Worm (Caenorhabditis elegans) whole organism, late embryonic: Measurements from ENCODE around the gene F28B12.6.
A peak's percentile ranks its signal among the peaks of the same experiment; 100 is the strongest.

Experiments
- C08G9.2 ChIP-seq: sonication (generic microtip); optimal IDR thresholded peaks from 2 replicates; lab custom pipeline; 2016; ENCODE audit warnings: mild to moderate bottlenecking, missing genetic modification characterization, moderate library complexity, missing compliant biosample characterization
- F13H6.1 ChIP-seq: sonication (generic microtip); optimal IDR thresholded peaks from 2 replicates; lab custom pipeline; 2016; ENCODE audit warnings: missing genetic modification characterization, missing compliant biosample characterization
- K09A11.1 ChIP-seq: sonication (generic microtip); optimal IDR thresholded peaks from 2 replicates; lab custom pipeline; 2017; ENCODE audit warnings: antibody characterized with exemption, mild to moderate bottlenecking, missing genetic modification characterization, missing compliant biosample characterization; ENCODE audit not compliant: insufficient read depth
- ama-1 ChIP-seq: fragments of 150-350 bp; optimal IDR thresholded peaks from 2 replicates; lab custom pipeline; 2014
- ceh-2 ChIP-seq: sonication (generic microtip); optimal IDR thresholded peaks from 2 replicates; lab custom pipeline; 2016; ENCODE audit warnings: missing genotype, missing genetic modification characterization, missing compliant biosample characterization
- ceh-22 ChIP-seq: sonication (generic microtip); optimal IDR thresholded peaks from 2 replicates; lab custom pipeline; 2017; ENCODE audit warnings: missing biosample characterization, missing genetic modification characterization
- ceh-30 ChIP-seq: fragments of 150-350 bp; optimal IDR thresholded peaks from 2 replicates; lab custom pipeline; 2014; ENCODE audit warnings: missing biosample characterization, missing genetic modification characterization
- ceh-31 ChIP-seq: sonication (generic microtip); optimal IDR thresholded peaks from 2 replicates; lab custom pipeline; 2016; ENCODE audit warnings: missing genetic modification characterization, missing compliant biosample characterization
- ceh-45 ChIP-seq: fragments of 200-800 bp; sonication (Bioruptor generic); IDR thresholded peaks from 2 replicates; pipeline ENCODE4 v1.3.6; 2022; ENCODE audit warnings: missing genetic modification reagents, missing genetic modification characterization, missing compliant biosample characterization
- ceh-48 ChIP-seq: sonication (generic microtip); optimal IDR thresholded peaks from 2 replicates; lab custom pipeline; 2016; ENCODE audit warnings: missing genetic modification characterization, inconsistent platforms, missing compliant biosample characterization
- ceh-6 ChIP-seq: fragments of 200-800 bp; sonication (Bioruptor generic); optimal IDR thresholded peaks from 2 replicates; lab custom pipeline; 2018; ENCODE audit warnings: mild to moderate bottlenecking, missing genetic modification characterization, missing compliant biosample characterization
- ceh-9 ChIP-seq: sonication (generic microtip); optimal IDR thresholded peaks from 2 replicates; lab custom pipeline; 2016; ENCODE audit warnings: mild to moderate bottlenecking, missing genetic modification characterization, inconsistent platforms, missing compliant biosample characterization
- dve-1 ChIP-seq: sonication (generic microtip); optimal IDR thresholded peaks from 2 replicates; lab custom pipeline; 2017; ENCODE audit warnings: antibody characterized with exemption, mild to moderate bottlenecking, missing genetic modification characterization, missing compliant biosample characterization
- eyg-1 ChIP-seq: sonication (generic microtip); optimal IDR thresholded peaks from 2 replicates; lab custom pipeline; 2016; ENCODE audit warnings: missing genotype, missing genetic modification characterization, missing compliant biosample characterization
- fax-1 ChIP-seq: sonication (generic microtip); optimal IDR thresholded peaks from 2 replicates; lab custom pipeline; 2016; ENCODE audit warnings: missing genotype, missing genetic modification characterization, missing compliant biosample characterization
- fkh-10 ChIP-seq: fragments of 150-350 bp; optimal IDR thresholded peaks from 2 replicates; lab custom pipeline; 2014; ENCODE audit warnings: missing biosample characterization, missing genetic modification reagents, missing genetic modification characterization
- fkh-6 ChIP-seq: sonication (generic microtip); optimal IDR thresholded peaks from 2 replicates; lab custom pipeline; 2016; ENCODE audit warnings: missing genetic modification characterization, missing compliant biosample characterization
- hlh-15 ChIP-seq: sonication (generic microtip); optimal IDR thresholded peaks from 2 replicates; lab custom pipeline; 2016; ENCODE audit warnings: missing genetic modification characterization, missing compliant biosample characterization
- hlh-30 ChIP-seq: sonication (generic microtip); optimal IDR thresholded peaks from 2 replicates; lab custom pipeline; 2017; ENCODE audit warnings: antibody characterized with exemption, missing genetic modification characterization, missing compliant biosample characterization; ENCODE audit not compliant: insufficient read depth
- hlh-8 ChIP-seq: sonication (generic microtip); optimal IDR thresholded peaks from 2 replicates; lab custom pipeline; 2016; ENCODE audit warnings: missing genotype, missing genetic modification characterization, missing compliant biosample characterization
- lim-6 ChIP-seq: sonication (generic microtip); optimal IDR thresholded peaks from 2 replicates; lab custom pipeline; 2016; ENCODE audit warnings: missing genetic modification characterization, missing compliant biosample characterization
- npax-4 ChIP-seq: sonication (generic microtip); optimal IDR thresholded peaks from 2 replicates; lab custom pipeline; 2016; ENCODE audit warnings: missing genetic modification characterization, missing compliant biosample characterization
- pat-9 ChIP-seq: fragments of 200-800 bp; sonication (Bioruptor generic); optimal IDR thresholded peaks from 2 replicates; lab custom pipeline; 2018; ENCODE audit warnings: mild to moderate bottlenecking, missing genetic modification characterization, moderate library complexity, missing compliant biosample characterization
- pax-1 ChIP-seq: fragments of 150-350 bp; optimal IDR thresholded peaks from 2 replicates; lab custom pipeline; 2014; ENCODE audit warnings: missing biosample characterization, missing genetic modification characterization
- pqm-1 ChIP-seq: sonication (generic microtip); optimal IDR thresholded peaks from 2 replicates; lab custom pipeline; 2016; ENCODE audit warnings: missing genetic modification characterization, missing compliant biosample characterization
- ref-2 ChIP-seq: sonication (generic microtip); optimal IDR thresholded peaks from 2 replicates; lab custom pipeline; 2016; ENCODE audit warnings: missing genetic modification characterization, missing compliant biosample characterization
- rnt-1 ChIP-seq: sonication (generic microtip); optimal IDR thresholded peaks from 2 replicates; lab custom pipeline; 2016; ENCODE audit warnings: missing genetic modification characterization, missing compliant biosample characterization
- sdc-2 ChIP-seq: sonication (generic microtip); optimal IDR thresholded peaks from 2 replicates; lab custom pipeline; 2016; ENCODE audit warnings: missing genotype, missing genetic modification characterization, missing compliant biosample characterization
- sox-2 ChIP-seq: fragments of 200-800 bp; sonication (Bioruptor generic); IDR thresholded peaks from 2 replicates; pipeline ENCODE4 v1.3.6; 2022; ENCODE audit warnings: missing genetic modification reagents, missing genetic modification characterization, missing compliant biosample characterization
- unc-3 ChIP-seq, 2 experiments: fragments of 200-800 bp in 1 of 2; sonication (Bioruptor generic) in 1 of 2; sonication (generic microtip) in 1 of 2; conservative IDR thresholded peaks in 1 of 2; optimal IDR thresholded peaks in 1 of 2; 2 replicates each; pipeline versions ENCODE4 v1.3.6 to Lab custom; 2016 to 2022; ENCODE audit warnings: missing compliant biosample characterization in 2 of 2, missing genetic modification characterization in 2 of 2, missing genetic modification reagents in 1 of 2
- unc-42 ChIP-seq: sonication (generic microtip); optimal IDR thresholded peaks from 2 replicates; lab custom pipeline; 2016; ENCODE audit warnings: missing genotype, missing genetic modification characterization, missing compliant biosample characterization
- unc-55 ChIP-seq: sonication (generic microtip); optimal IDR thresholded peaks from 2 replicates; lab custom pipeline; 2017; ENCODE audit warnings: missing biosample characterization, missing genetic modification reagents, missing genetic modification characterization
- unc-86 ChIP-seq: sonication (generic microtip); optimal IDR thresholded peaks from 2 replicates; lab custom pipeline; 2016; ENCODE audit warnings: missing genetic modification characterization, missing compliant biosample characterization
- ztf-16 ChIP-seq: sonication (generic microtip); optimal IDR thresholded peaks from 2 replicates; lab custom pipeline; 2017; ENCODE audit warnings: missing genetic modification characterization, missing compliant biosample characterization

Gene F28B12.6

DNA sequence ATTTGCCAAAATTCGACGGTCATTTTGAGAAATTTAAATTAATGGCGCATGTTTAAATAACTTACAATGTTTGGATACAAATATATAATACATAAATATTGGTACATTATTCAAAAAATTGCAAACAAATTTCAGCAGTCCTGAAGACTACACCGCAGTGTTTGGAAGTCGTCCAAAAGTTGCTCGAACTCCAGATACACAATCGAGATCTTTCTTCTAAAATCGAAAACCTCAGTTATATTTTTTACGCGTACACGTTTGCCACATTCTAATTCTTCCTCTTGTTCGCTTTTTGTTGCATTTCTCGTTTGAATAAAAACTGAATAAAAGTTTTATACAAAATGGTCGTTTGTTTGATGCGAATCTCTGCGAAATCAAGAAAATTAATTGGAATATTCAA lies 36.4 kb upstream of the F28B12.6 start, which contains the start of gene tsp-18:
TSS of gene tsp-18 (plus strand) at position 301 of the 400 bp plus-strand sequence.
- no peak for TF ChIP-seq sdc-2 (tag; lab: Kevin White, UChicago)
- TF ChIP-seq ama-1, result no peak
- TF ChIP-seq unc-42, result no peak
- no peak for TF ChIP-seq hlh-30 (tag; lab: Kevin White, UChicago)
- TF ChIP-seq C08G9.2, result no peak
- TF ChIP-seq lim-6 (tag; lab: Kevin White, UChicago), result no peak
- TF ChIP-seq ceh-31 (tag; lab: Kevin White, UChicago), result no peak
- no peak for TF ChIP-seq ceh-6 (GFP tag; lab: Kevin White, UChicago)
- no peak for TF ChIP-seq unc-86 (tag; lab: Kevin White, UChicago)
- no peak for TF ChIP-seq hlh-8 (tag; lab: Kevin White, UChicago)
- TF ChIP-seq ztf-16, result no peak
- TF ChIP-seq npax-4 (tag; lab: Kevin White, UChicago), result no peak
- TF ChIP-seq fkh-6 (tag; lab: Kevin White, UChicago), result no peak
- TF ChIP-seq ref-2 (tag; lab: Kevin White, UChicago), result no peak
- TF ChIP-seq ceh-9 (tag; lab: Kevin White, UChicago), result no peak
- TF ChIP-seq sox-2 (GFP tag; lab: Robert Waterston, UW), result no peak
- TF ChIP-seq ceh-30 (tag; lab: Kevin White, UChicago), result no peak
- no peak for TF ChIP-seq unc-3 (GFP tag; conservative IDR thresholded peaks at IDR 0.05; lab: Robert Waterston, UW)
- TF ChIP-seq unc-3 (tag; optimal IDR thresholded peaks at IDR 0.05; lab: Kevin White, UChicago), result no peak

- TF ChIP-seq rnt-1 (tag; lab: Kevin White, UChicago), result no peak
- TF ChIP-seq ceh-2 (tag; lab: Kevin White, UChicago), result no peak
- TF ChIP-seq fax-1, result no peak
- no peak for TF ChIP-seq ceh-45 (GFP tag; lab: Robert Waterston, UW)
- no peak for TF ChIP-seq ceh-22 (tag; lab: Kevin White, UChicago)
- no peak for TF ChIP-seq pqm-1 (tag; lab: Kevin White, UChicago)
- no peak for TF ChIP-seq pax-1 (tag; lab: Kevin White, UChicago)
- TF ChIP-seq K09A11.1 (tag; lab: Kevin White, UChicago), result no peak
- TF ChIP-seq pat-9 (tag; lab: Kevin White, UChicago), result no peak
- no peak for TF ChIP-seq fkh-10 (GFP tag; lab: Kevin White, UChicago)
Observed at ce11 chrII:5906274-5906673, 34.4 kb upstream of the F28B12.6 start, which contains the start of gene F59G1.8. F59G1.8 (plus strand) TSS chrII:5906566.

- TF ChIP-seq F13H6.1 (tag; lab: Kevin White, UChicago) (no peak), ceh-31 (tag; lab: Kevin White, UChicago) (peak; percentile 39), npax-4 (tag; lab: Kevin White, UChicago) (no peak), eyg-1 (tag; lab: Kevin White, UChicago) (no peak), ceh-45 (GFP tag; lab: Robert Waterston, UW) (no peak)
Observed at ce11 chrII:5907482-5907881, 33.2 kb upstream of the F28B12.6 start, which contains the start of gene vps-35. vps-35 (plus strand) TSS chrII:5907816.

- TF ChIP-seq ceh-22 (tag; lab: Kevin White, UChicago), result no peak
- TF ChIP-seq hlh-15, result no peak
- TF ChIP-seq dve-1 (tag; lab: Kevin White, UChicago), result no peak
- TF ChIP-seq unc-3 (GFP tag; conservative IDR thresholded peaks at IDR 0.05; lab: Robert Waterston, UW), result no peak
- no peak for TF ChIP-seq unc-3 (tag; optimal IDR thresholded peaks at IDR 0.05; lab: Kevin White, UChicago)
- TF ChIP-seq fkh-6 (tag; lab: Kevin White, UChicago), result no peak
- no peak for TF ChIP-seq ceh-48 (tag; lab: Kevin White, UChicago)
- TF ChIP-seq unc-55 (GFP tag; lab: Kevin White, UChicago), result no peak
- no peak for TF ChIP-seq unc-86 (tag; lab: Kevin White, UChicago)
- TF ChIP-seq ztf-16, result no peak
Observed at ce11 chrII:5911274-5911673, 29.4 kb upstream of the F28B12.6 start, which contains the start of gene cgt-3. cgt-3 (plus strand) TSS chrII:5911324.
